Comparison of ENCODE assay signal across 1 fruit fly cellular context in the genomic region with DNA sequence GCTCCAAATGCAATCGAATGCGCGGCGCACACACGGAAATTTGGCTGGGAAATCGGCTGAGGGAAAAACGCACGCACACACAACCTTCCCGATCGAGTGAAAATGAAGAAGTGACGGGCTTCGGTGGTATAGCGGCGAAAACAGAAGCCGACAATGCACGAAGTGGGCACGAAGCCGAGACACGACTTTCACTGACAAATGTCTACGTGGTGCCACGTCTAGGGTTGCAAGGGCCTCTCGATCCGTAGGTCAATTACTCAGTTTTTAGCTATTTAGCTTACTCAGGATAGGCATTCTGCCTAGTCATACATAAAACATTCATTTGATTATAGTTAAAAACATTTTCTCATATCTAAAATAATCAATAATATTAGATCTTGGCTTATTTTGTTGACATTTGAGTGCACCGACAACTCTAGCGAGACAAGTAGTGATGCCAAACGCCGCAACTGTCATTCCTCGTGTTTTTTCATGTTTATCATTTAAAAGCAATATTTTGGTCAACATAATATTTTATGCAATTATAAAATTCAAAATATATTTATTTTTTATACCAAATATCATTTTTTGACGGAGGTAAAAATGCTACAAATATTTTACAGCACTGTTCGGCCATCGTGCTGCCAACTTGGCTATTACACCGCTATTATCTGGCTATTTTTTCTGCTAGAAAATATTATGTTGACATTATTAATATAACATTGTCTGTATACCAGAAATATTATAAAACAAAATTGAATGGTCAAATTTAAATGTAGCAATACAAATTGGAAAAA.
TF ChIP-seq lines count a peak whose summit lies in the region.

No protein-coding gene starts in this region.

TF ChIP-seq in whole organism, embryonic, 481 proteins besides CTCF, POLR2A, EP300 and RAD21 (continued from another document):
- TF ChIP-seq CG18599 (GFP tag; optimal IDR thresholded peaks at IDR 0.05; lab: Kevin White, UChicago) = peak; percentile 93
- peak; percentile 52 for TF ChIP-seq Ravus (GFP tag; IDR thresholded peaks at IDR 0.05; lab: Robert Waterston, UW)
- TF ChIP-seq CG11398 (GFP tag; optimal IDR thresholded peaks at IDR 0.05; lab: Kevin White, UChicago) = peak; percentile 32
- peak; percentile 88 for TF ChIP-seq zfh1 (GFP tag; IDR thresholded peaks at IDR 0.05; lab: Robert Waterston, UW)
- TF ChIP-seq tap (tag; optimal IDR thresholded peaks at IDR 0.05; lab: Kevin White, UChicago) = peak; percentile 80
- TF ChIP-seq h (optimal IDR thresholded peaks at IDR 0.05; lab: Kevin White, UChicago) = no peak
- peak; percentile 75 for TF ChIP-seq CG33557 (GFP tag; optimal IDR thresholded peaks at IDR 0.05; lab: Kevin White, UChicago)
- TF ChIP-seq jumu (GFP tag; optimal IDR thresholded peaks at IDR 0.05; lab: Kevin White, UChicago) = peak; percentile 53
- peak; percentile 79 for TF ChIP-seq CG10366 (GFP tag; IDR thresholded peaks at IDR 0.05; lab: Robert Waterston, UW)
- TF ChIP-seq HmgD (GFP tag; optimal IDR thresholded peaks at IDR 0.05; lab: Kevin White, UChicago) = peak; percentile 18
- TF ChIP-seq wek (GFP tag; optimal IDR thresholded peaks at IDR 0.05; lab: Kevin White, UChicago) = peak; percentile 72
- TF ChIP-seq CG10267 (tag; optimal IDR thresholded peaks at IDR 0.05; lab: Kevin White, UChicago) = peak; percentile 90
- TF ChIP-seq Nf-YA (GFP tag; IDR thresholded peaks at IDR 0.05; lab: Robert Waterston, UW) = peak; percentile 42
- TF ChIP-seq Nf-YC (tag; optimal IDR thresholded peaks at IDR 0.05; lab: Kevin White, UChicago) = peak; percentile 79
- peak; percentile 62 for TF ChIP-seq Antp (GFP tag; optimal IDR thresholded peaks at IDR 0.05; lab: Kevin White, UChicago)
- no peak for TF ChIP-seq lov (optimal IDR thresholded peaks at IDR 0.05; lab: Kevin White, UChicago)
- TF ChIP-seq lov (GFP tag; IDR thresholded peaks at IDR 0.05; lab: Robert Waterston, UW) = peak; percentile 84
- TF ChIP-seq shn (GFP tag; optimal IDR thresholded peaks at IDR 0.05; lab: Kevin White, UChicago) = peak; percentile 56
- TF ChIP-seq CG7357 (GFP tag; IDR thresholded peaks at IDR 0.05; lab: Robert Waterston, UW) = peak; percentile 73
- no peak for TF ChIP-seq cas (GFP tag; IDR thresholded peaks at IDR 0.05; lab: Robert Waterston, UW)
- peak; percentile 86 for TF ChIP-seq CG17359 (tag; optimal IDR thresholded peaks at IDR 0.05; lab: Kevin White, UChicago)
- no peak for TF ChIP-seq da (GFP tag; optimal IDR thresholded peaks at IDR 0.05; lab: Kevin White, UChicago)
- TF ChIP-seq CG9876 (GFP tag; optimal IDR thresholded peaks at IDR 0.05; lab: Kevin White, UChicago) = peak; percentile 43
- TF ChIP-seq tll (GFP tag; optimal IDR thresholded peaks at IDR 0.05; lab: Kevin White, UChicago) = no peak
- TF ChIP-seq Mes4 (GFP tag; optimal IDR thresholded peaks at IDR 0.05; lab: Kevin White, UChicago) = peak; percentile 58
- TF ChIP-seq dati (GFP tag; IDR thresholded peaks at IDR 0.05; lab: Robert Waterston, UW) = peak; percentile 40; the same call in 1 of the 2 replicates
- 0 out of 2 replicates have a peak, but pooled peaks have one; percentile 53 for TF ChIP-seq ham (GFP tag; IDR thresholded peaks at IDR 0.05; lab: Robert Waterston, UW)
- TF ChIP-seq Atf-2 (GFP tag; optimal IDR thresholded peaks at IDR 0.05; lab: Kevin White, UChicago) = peak; percentile 76
- no peak for TF ChIP-seq CG2129 (GFP tag; IDR thresholded peaks at IDR 0.05; lab: Robert Waterston, UW; ENCODE audit: partially characterized antibody)
- peak; percentile 86 for TF ChIP-seq Dbx (GFP tag; IDR thresholded peaks at IDR 0.05; lab: Robert Waterston, UW)
- peak; percentile 81 for TF ChIP-seq chn (GFP tag; optimal IDR thresholded peaks at IDR 0.05; lab: Kevin White, UChicago)
- no peak; the same call in 2 of the 3 replicates for TF ChIP-seq Doc3 (GFP tag; IDR thresholded peaks at IDR 0.05; lab: Robert Waterston, UW; ENCODE audit: partially characterized antibody)
- peak; percentile 76 for TF ChIP-seq mam (GFP tag; optimal IDR thresholded peaks at IDR 0.05; lab: Kevin White, UChicago)
